In the genomic region with DNA sequence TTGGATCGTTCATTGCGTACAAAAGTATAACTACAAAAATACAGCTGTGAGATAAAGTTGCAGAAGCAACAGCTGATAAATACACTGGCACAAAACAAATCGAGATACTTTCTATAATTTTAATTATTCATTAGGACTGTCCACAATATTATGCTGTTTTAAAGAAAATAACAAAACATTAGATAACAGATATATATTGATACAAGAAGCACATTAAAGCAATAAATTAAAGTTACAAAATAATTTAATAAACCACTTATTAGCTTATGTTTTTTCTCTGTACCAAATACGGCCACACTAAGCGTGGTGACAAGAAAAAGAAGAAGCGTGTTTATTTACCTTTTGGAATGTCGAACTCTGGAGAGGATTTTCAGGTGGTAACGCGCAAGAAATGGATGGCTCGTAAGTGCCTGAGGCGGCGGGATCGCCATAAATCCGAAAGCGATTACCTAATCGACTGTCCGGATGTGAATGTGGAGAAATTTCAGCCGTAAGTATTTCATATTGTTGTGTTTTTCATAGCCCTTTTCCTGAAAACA, we compare ENCODE assay signal across 2 fruit fly cellular contexts.
TF ChIP-seq lines count a peak whose summit lies in the region.

A gene (plus strand): TSS at position 316 of the 539 bp plus-strand sequence.
A gene (minus strand): TSS at position 489 of the 539 bp plus-strand sequence.

TF ChIP-seq in whole organism, embryonic, 481 proteins besides CTCF, POLR2A, EP300 and RAD21 (continued from another document and continues in another):
- TF ChIP-seq tx (GFP tag; optimal IDR thresholded peaks at IDR 0.05; lab: Kevin White, UChicago) (peak; percentile 93), Fer1 (GFP tag; optimal IDR thresholded peaks at IDR 0.05; lab: Kevin White, UChicago) (peak; percentile 94), gt (GFP tag; IDR thresholded peaks at IDR 0.05; lab: Robert Waterston, UW) (peak; percentile 94), Sin3A (optimal IDR thresholded peaks at IDR 0.05; lab: Kevin White, UChicago) (peak; percentile 14), CG11085 (GFP tag; IDR thresholded peaks at IDR 0.05; lab: Robert Waterston, UW) (peak; percentile 97), en (GFP tag; optimal IDR thresholded peaks at IDR 0.05; lab: Kevin White, UChicago) (peak; percentile 85), CG6254 (GFP tag; optimal IDR thresholded peaks at IDR 0.05; lab: Kevin White, UChicago) (peak; percentile 87), zen2 (GFP tag; IDR thresholded peaks at IDR 0.05; lab: Robert Waterston, UW; ENCODE audit: partially characterized antibody) (no peak), CG8290 (GFP tag; optimal IDR thresholded peaks at IDR 0.05; lab: Kevin White, UChicago) (peak; percentile 98), CG8290 (tag; optimal IDR thresholded peaks at IDR 0.05; lab: Kevin White, UChicago) (peak in 1 of 2 experiments; percentile 83), dati (GFP tag; IDR thresholded peaks at IDR 0.05; lab: Robert Waterston, UW) (peak; percentile 93), tup (GFP tag; optimal IDR thresholded peaks at IDR 0.05; lab: Kevin White, UChicago) (peak; percentile 90), Lhr (GFP tag; optimal IDR thresholded peaks at IDR 0.05; lab: Kevin White, UChicago) (peak; percentile 94), CG11456 (GFP tag; IDR thresholded peaks at IDR 0.05; lab: Robert Waterston, UW) (peak; percentile 97), chm (GFP tag; IDR thresholded peaks at IDR 0.05; lab: Robert Waterston, UW) (peak; percentile 97), CG6683 (GFP tag; optimal IDR thresholded peaks at IDR 0.05; lab: Kevin White, UChicago) (peak; percentile 85), CG6689 (GFP tag; IDR thresholded peaks at IDR 0.05; lab: Robert Waterston, UW) (peak; percentile 99), Usf (GFP tag; optimal IDR thresholded peaks at IDR 0.05; lab: Kevin White, UChicago) (peak; percentile 94), CG7556 (GFP tag; optimal IDR thresholded peaks at IDR 0.05; lab: Kevin White, UChicago) (peak; percentile 97), dm (GFP tag; optimal IDR thresholded peaks at IDR 0.05; lab: Kevin White, UChicago) (peak; percentile 91), CG4404 (GFP tag; IDR thresholded peaks at IDR 0.05; lab: Robert Waterston, UW) (peak; percentile 98), slou (GFP tag; optimal IDR thresholded peaks at IDR 0.05; lab: Kevin White, UChicago) (peak; percentile 92), CG12391 (tag; optimal IDR thresholded peaks at IDR 0.05; lab: Kevin White, UChicago) (peak; percentile 100), pzg (GFP tag; optimal IDR thresholded peaks at IDR 0.05; lab: Kevin White, UChicago) (peak; percentile 41), CG12659 (GFP tag; optimal IDR thresholded peaks at IDR 0.05; lab: Kevin White, UChicago) (peak; percentile 98), CG3163 (GFP tag; optimal IDR thresholded peaks at IDR 0.05; lab: Kevin White, UChicago) (peak; percentile 78), CG6654 (GFP tag; optimal IDR thresholded peaks at IDR 0.05; lab: Kevin White, UChicago) (peak; percentile 74), CG2202 (tag; optimal IDR thresholded peaks at IDR 0.05; lab: Kevin White, UChicago) (peak; percentile 96), Chrac-16 (GFP tag; optimal IDR thresholded peaks at IDR 0.05; lab: Kevin White, UChicago) (peak; percentile 98), gro (GFP tag; optimal IDR thresholded peaks at IDR 0.05; lab: Kevin White, UChicago) (peak; percentile 86), Nf-YC (tag; optimal IDR thresholded peaks at IDR 0.05; lab: Kevin White, UChicago) (peak; percentile 88), CG17802 (tag; optimal IDR thresholded peaks at IDR 0.05; lab: Kevin White, UChicago) (peak; percentile 86), nerfin-1 (tag; optimal IDR thresholded peaks at IDR 0.05; lab: Kevin White, UChicago) (peak; percentile 97), Mrtf (GFP tag; IDR thresholded peaks at IDR 0.05; lab: Robert Waterston, UW) (peak; percentile 97), Ada2b (GFP tag; IDR thresholded peaks at IDR 0.05; lab: Robert Waterston, UW) (peak; percentile 98), cato (GFP tag; optimal IDR thresholded peaks at IDR 0.05; lab: Kevin White, UChicago; ENCODE audit: borderline replicate concordance) (peak; percentile 96), ci (GFP tag; IDR thresholded peaks at IDR 0.05; lab: Robert Waterston, UW) (peak; percentile 97), unpg (GFP tag; optimal IDR thresholded peaks at IDR 0.05; lab: Kevin White, UChicago) (peak; percentile 99), Hr39 (optimal IDR thresholded peaks at IDR 0.05; lab: Kevin White, UChicago) (no peak), pita (GFP tag; optimal IDR thresholded peaks at IDR 0.05; lab: Kevin White, UChicago) (no peak), zfh2 (GFP tag; optimal IDR thresholded peaks at IDR 0.05; lab: Kevin White, UChicago) (peak; percentile 91), cad (GFP tag; optimal IDR thresholded peaks at IDR 0.05; lab: Kevin White, UChicago) (no peak), CG8478 (optimal IDR thresholded peaks at IDR 0.05; lab: Kevin White, UChicago) (no peak), Lim3 (GFP tag; IDR thresholded peaks at IDR 0.05; lab: Robert Waterston, UW) (peak; percentile 94), CG12155 (GFP tag; optimal IDR thresholded peaks at IDR 0.05; lab: Kevin White, UChicago) (peak; percentile 97), tna (GFP tag; IDR thresholded peaks at IDR 0.05; lab: Robert Waterston, UW; ENCODE audit: partially characterized antibody) (no peak), CG31441 (GFP tag; IDR thresholded peaks at IDR 0.05; lab: Robert Waterston, UW) (peak; percentile 97), CG4424 (GFP tag; optimal IDR thresholded peaks at IDR 0.05; lab: Kevin White, UChicago) (peak; percentile 98), Fer2 (tag; optimal IDR thresholded peaks at IDR 0.05; lab: Kevin White, UChicago) (peak; percentile 95), Doc2 (GFP tag; IDR thresholded peaks at IDR 0.05; lab: Robert Waterston, UW) (peak; percentile 83; the same call in 1 of the 2 replicates), Elba2 (GFP tag; optimal IDR thresholded peaks at IDR 0.05; lab: Kevin White, UChicago) (peak; percentile 93), NFAT (GFP tag; IDR thresholded peaks at IDR 0.05; lab: Robert Waterston, UW) (peak; percentile 96), NC2α (GFP tag; optimal IDR thresholded peaks at IDR 0.05; lab: Kevin White, UChicago) (peak; percentile 80), mirr (GFP tag; optimal IDR thresholded peaks at IDR 0.05; lab: Kevin White, UChicago) (peak; percentile 64), scrt (GFP tag; optimal IDR thresholded peaks at IDR 0.05; lab: Kevin White, UChicago) (peak; percentile 89), CG12942 (GFP tag; optimal IDR thresholded peaks at IDR 0.05; lab: Kevin White, UChicago) (peak; percentile 97), CG10959 (GFP tag; IDR thresholded peaks at IDR 0.05; lab: Robert Waterston, UW) (peak; percentile 97), BtbVII (GFP tag; optimal IDR thresholded peaks at IDR 0.05; lab: Kevin White, UChicago) (peak; percentile 87), Atf6 (GFP tag; IDR thresholded peaks at IDR 0.05; lab: Robert Waterston, UW) (peak; percentile 97), toy (GFP tag; IDR thresholded peaks at IDR 0.05; lab: Robert Waterston, UW) (peak; percentile 95), Taf1 (GFP tag; IDR thresholded peaks at IDR 0.05; lab: Robert Waterston, UW) (peak; percentile 92), CG14441 (GFP tag; IDR thresholded peaks at IDR 0.05; lab: Robert Waterston, UW) (peak; percentile 98)

TF ChIP-seq in whole organism, prepupa, 60 proteins besides CTCF, POLR2A, EP300 and RAD21 (continued from another document):
- TF ChIP-seq CG3032 (tag; optimal IDR thresholded peaks at IDR 0.05; lab: Kevin White, UChicago), result peak; percentile 99
- TF ChIP-seq Eip78C (GFP tag; lab: Kevin White, UChicago), result peak; percentile 99
- peak; percentile 95 for TF ChIP-seq CG11902 (GFP tag; optimal IDR thresholded peaks at IDR 0.05; lab: Kevin White, UChicago)
- peak; percentile 97 for TF ChIP-seq cyc (GFP tag; optimal IDR thresholded peaks at IDR 0.05; lab: Kevin White, UChicago)
- peak; percentile 98 for TF ChIP-seq Eip75B (GFP tag; optimal IDR thresholded peaks at IDR 0.05; lab: Kevin White, UChicago)
- TF ChIP-seq CG8632 (GFP tag; optimal IDR thresholded peaks at IDR 0.05; lab: Kevin White, UChicago), result peak; percentile 98
- peak; percentile 93 for TF ChIP-seq CG9139 (GFP tag; optimal IDR thresholded peaks at IDR 0.05; lab: Kevin White, UChicago)
- TF ChIP-seq CG8119 (GFP tag; IDR thresholded peaks at IDR 0.05; lab: Robert Waterston, UW), result peak; percentile 97
- no peak for TF ChIP-seq vri (GFP tag; optimal IDR thresholded peaks at IDR 0.05; lab: Kevin White, UChicago)
- TF ChIP-seq Hr38 (GFP tag; optimal IDR thresholded peaks at IDR 0.05; lab: Kevin White, UChicago), result peak; percentile 60
- TF ChIP-seq lz (GFP tag; optimal IDR thresholded peaks at IDR 0.05; lab: Kevin White, UChicago), result peak; percentile 99
